Worm (Caenorhabditis elegans): ENCODE results near the gene hsp-75.

- TF ChIP-seq ccch-3 (GFP tag; optimal IDR thresholded peaks at IDR 0.05) (no peak), F55B11.4 (tag; optimal IDR thresholded peaks at IDR 0.05; ENCODE audit: borderline replicate concordance, insufficient read depth) (no peak)
Observed at ce11 chrIII:7221103-7221502, 5.4 kb downstream of the hsp-75 start.
